Worm (Caenorhabditis elegans) whole organism, young adult: ENCODE results near the gene F38B7.10.
A peak's percentile ranks its signal among the peaks of the same experiment; 100 is the strongest.

ENCODE experiments used
- B0035.1 ChIP-seq: sonication (generic microtip); optimal IDR thresholded peaks from 2 replicates; lab custom pipeline; 2016; ENCODE audit warnings: missing genetic modification characterization, mild to moderate bottlenecking, missing compliant biosample characterization, missing genotype, missing genetic modification reagents
- D2030.7 ChIP-seq: fragments of 200-800 bp; sonication (Bioruptor generic); IDR thresholded peaks from 2 replicates; pipeline ENCODE4 v1.3.6; 2022; ENCODE audit warnings: missing genetic modification reagents, missing genetic modification characterization, missing compliant biosample characterization
- F10E7.11 ChIP-seq: sonication (generic microtip); optimal IDR thresholded peaks from 2 replicates; lab custom pipeline; 2017; ENCODE audit warnings: mild to moderate bottlenecking, missing genetic modification characterization, moderate library complexity, missing compliant biosample characterization
- F22D6.2 ChIP-seq: sonication (generic microtip); optimal IDR thresholded peaks from 2 replicates; lab custom pipeline; 2016; ENCODE audit warnings: mild to moderate bottlenecking, missing genetic modification characterization, missing compliant biosample characterization
- F33H1.4 ChIP-seq: fragments of 200-800 bp; sonication (Bioruptor generic); IDR thresholded peaks from 2 replicates; pipeline ENCODE4 v1.3.6; 2022; ENCODE audit warnings: missing genetic modification reagents, missing genetic modification characterization, missing compliant biosample characterization
- F49E8.2 ChIP-seq: sonication (generic microtip); optimal IDR thresholded peaks from 3 replicates; lab custom pipeline; 2017; ENCODE audit warnings: missing genetic modification characterization, mild to moderate bottlenecking, missing compliant biosample characterization, antibody characterized with exemption, moderate library complexity; ENCODE audit not compliant: insufficient read depth
- F57C9.4 ChIP-seq: sonication (generic microtip); optimal IDR thresholded peaks from 2 replicates; lab custom pipeline; 2017; ENCODE audit warnings: mild to moderate bottlenecking, missing genetic modification characterization, missing compliant biosample characterization
- K12H6.12 ChIP-seq: fragments of 200-800 bp; sonication (Bioruptor generic); optimal IDR thresholded peaks from 2 replicates; lab custom pipeline; 2018; ENCODE audit warnings: mild to moderate bottlenecking, missing genetic modification characterization, missing compliant biosample characterization
- T26A5.8 ChIP-seq: sonication (generic microtip); optimal IDR thresholded peaks from 2 replicates; lab custom pipeline; 2016; ENCODE audit warnings: missing genetic modification characterization, missing compliant biosample characterization
- Y56A3A.18 ChIP-seq: fragments of 200-800 bp; sonication (Bioruptor generic); IDR thresholded peaks from 2 replicates; pipeline ENCODE4 v1.3.6; 2022; ENCODE audit warnings: missing genetic modification reagents, missing genetic modification characterization, missing compliant biosample characterization
- aptf-2 ChIP-seq: fragments of 200-800 bp; sonication (Bioruptor generic); conservative IDR thresholded peaks from 2 replicates; pipeline ENCODE4 v1.3.6; 2022; ENCODE audit warnings: missing genetic modification reagents, missing genetic modification characterization, missing compliant biosample characterization
- atf-7 ChIP-seq: sonication (generic microtip); optimal IDR thresholded peaks from 2 replicates; lab custom pipeline; 2017; ENCODE audit warnings: mild to moderate bottlenecking, missing genetic modification characterization, missing compliant biosample characterization
- ccch-3 ChIP-seq: fragments of 200-800 bp; sonication (Bioruptor generic); optimal IDR thresholded peaks from 2 replicates; lab custom pipeline; 2018; ENCODE audit warnings: mild to moderate bottlenecking, missing genetic modification characterization, missing compliant biosample characterization
- dox-1 ChIP-seq: fragments of 200-800 bp; sonication (Bioruptor generic); IDR thresholded peaks from 2 replicates; pipeline ENCODE4 v1.3.6; 2022; ENCODE audit warnings: missing genetic modification reagents, missing genetic modification characterization, missing compliant biosample characterization
- dpl-1 ChIP-seq: fragments of 150-350 bp; optimal IDR thresholded peaks from 2 replicates; lab custom pipeline; 2014; ENCODE audit warnings: missing biosample characterization, missing genetic modification reagents, missing genetic modification characterization
- gei-17 ChIP-seq: fragments of 200-800 bp; sonication (Bioruptor generic); optimal IDR thresholded peaks from 2 replicates; lab custom pipeline; 2018; ENCODE audit warnings: mild to moderate bottlenecking, missing genetic modification characterization, missing compliant biosample characterization
- him-1 ChIP-seq: sonication (generic microtip); optimal IDR thresholded peaks from 2 replicates; lab custom pipeline; 2016; ENCODE audit warnings: missing genotype, missing genetic modification reagents, missing genetic modification characterization, missing compliant biosample characterization
- hlh-12 ChIP-seq: sonication (generic microtip); optimal IDR thresholded peaks from 2 replicates; lab custom pipeline; 2016; ENCODE audit warnings: missing genetic modification characterization, missing compliant biosample characterization
- hmg-1.2 ChIP-seq: fragments of 200-800 bp; sonication (Bioruptor generic); IDR thresholded peaks from 2 replicates; pipeline ENCODE4 v1.3.6; 2022; ENCODE audit warnings: missing genetic modification reagents, missing genetic modification characterization, missing compliant biosample characterization
- hmg-20 ChIP-seq: fragments of 200-800 bp; sonication (Bioruptor generic); IDR thresholded peaks from 2 replicates; pipeline ENCODE4 v1.3.6; 2022; ENCODE audit warnings: missing genetic modification reagents, missing genetic modification characterization, missing compliant biosample characterization
- hsf-1 ChIP-seq: fragments of 200-800 bp; sonication (Bioruptor generic); IDR thresholded peaks from 2 replicates; pipeline ENCODE4 v1.3.6; 2022; ENCODE audit warnings: missing genetic modification reagents, missing genetic modification characterization, missing compliant biosample characterization
- lin-26 ChIP-seq: fragments of 200-800 bp; sonication (Bioruptor generic); IDR thresholded peaks from 2 replicates; pipeline ENCODE4 v1.3.6; 2022; ENCODE audit warnings: missing genetic modification reagents, missing genetic modification characterization, missing compliant biosample characterization
- lsl-1 ChIP-seq: fragments of 200-800 bp; sonication (Bioruptor generic); optimal IDR thresholded peaks from 2 replicates; lab custom pipeline; 2018; ENCODE audit warnings: mild to moderate bottlenecking, missing genetic modification characterization, moderate library complexity, missing compliant biosample characterization
- lsy-27 ChIP-seq: sonication (generic microtip); optimal IDR thresholded peaks from 2 replicates; lab custom pipeline; 2017; ENCODE audit warnings: missing genetic modification characterization, mild to moderate bottlenecking, missing compliant biosample characterization, antibody characterized with exemption, missing genotype, borderline replicate concordance; ENCODE audit not compliant: insufficient read depth
- madf-6 ChIP-seq: fragments of 200-800 bp; sonication (Bioruptor generic); IDR thresholded peaks from 2 replicates; pipeline ENCODE4 v1.3.6; 2022; ENCODE audit warnings: missing genetic modification reagents, missing genetic modification characterization, missing compliant biosample characterization
- mes-4 ChIP-seq: sonication (generic microtip); optimal IDR thresholded peaks from 2 replicates; lab custom pipeline; 2016; ENCODE audit warnings: missing genotype, missing genetic modification characterization, missing compliant biosample characterization
- nfya-2 ChIP-seq: fragments of 200-800 bp; sonication (Bioruptor generic); IDR thresholded peaks from 2 replicates; pipeline ENCODE4 v1.3.6; 2022; ENCODE audit warnings: missing genetic modification reagents, missing genetic modification characterization, missing compliant biosample characterization
- nhr-179 ChIP-seq: sonication (generic microtip); optimal IDR thresholded peaks from 2 replicates; lab custom pipeline; 2016; ENCODE audit warnings: mild to moderate bottlenecking, missing genetic modification characterization, missing compliant biosample characterization
- rec-8 ChIP-seq, 2 experiments: sonication (generic microtip); optimal IDR thresholded peaks; 2 replicates each; lab custom pipeline; 2016; ENCODE audit warnings: mild to moderate bottlenecking in 2 of 2, missing genetic modification characterization in 2 of 2, missing genetic modification reagents in 2 of 2, missing genotype in 2 of 2, missing biosample characterization in 1 of 2, missing compliant biosample characterization in 1 of 2, moderate library complexity in 1 of 2
- rpc-1 ChIP-seq, 2 experiments: fragments of 150-350 bp in 1 of 2; sonication (generic microtip) in 1 of 2; optimal IDR thresholded peaks; 2 replicates each; lab custom pipeline; 2014 to 2018; ENCODE audit warnings: missing biosample characterization in 1 of 2, missing genetic modification characterization in 1 of 2, missing genetic modification reagents in 1 of 2, missing genotype in 1 of 2
- snpc-3.4 ChIP-seq: sonication (generic microtip); optimal IDR thresholded peaks from 2 replicates; lab custom pipeline; 2017; ENCODE audit warnings: missing genetic modification characterization, mild to moderate bottlenecking, missing compliant biosample characterization, antibody characterized with exemption, moderate library complexity, missing genotype, missing genetic modification reagents
- snpc-4 ChIP-seq, 5 experiments: fragments of 150-350 bp in 1 of 5; sonication (generic microtip) in 4 of 5; optimal IDR thresholded peaks; 2 replicates each; lab custom pipeline; 2014 to 2018; ENCODE audit warnings: missing genetic modification characterization in 5 of 5, missing biosample characterization in 3 of 5, antibody characterized with exemption in 2 of 5, mild to moderate bottlenecking in 2 of 5, missing compliant biosample characterization in 2 of 5, missing genotype in 2 of 5, moderate library complexity in 2 of 5, missing genetic modification reagents in 1 of 5
- unc-130 ChIP-seq: sonication (generic microtip); optimal IDR thresholded peaks from 2 replicates; lab custom pipeline; 2016; ENCODE audit warnings: missing genetic modification reagents, missing genetic modification characterization, missing compliant biosample characterization
- unc-62 ChIP-seq: fragments of 150-350 bp; optimal IDR thresholded peaks from 2 replicates; lab custom pipeline; 2014; ENCODE audit warnings: missing biosample characterization, missing genetic modification reagents, missing genetic modification characterization
- zfh-2 ChIP-seq: fragments of 200-800 bp; sonication (Bioruptor generic); conservative IDR thresholded peaks from 2 replicates; pipeline ENCODE4 v1.3.6; 2022; ENCODE audit warnings: missing genetic modification reagents, missing genetic modification characterization, missing compliant biosample characterization
- ztf-25 ChIP-seq: fragments of 200-800 bp; sonication (Bioruptor generic); IDR thresholded peaks from 2 replicates; pipeline ENCODE4 v1.3.6; 2022; ENCODE audit warnings: missing genetic modification reagents, missing genetic modification characterization, missing compliant biosample characterization
- ztf-26 ChIP-seq: sonication (generic microtip); optimal IDR thresholded peaks from 2 replicates; lab custom pipeline; 2017; ENCODE audit warnings: missing genetic modification characterization, missing compliant biosample characterization

F38B7.10 gene

DNA sequence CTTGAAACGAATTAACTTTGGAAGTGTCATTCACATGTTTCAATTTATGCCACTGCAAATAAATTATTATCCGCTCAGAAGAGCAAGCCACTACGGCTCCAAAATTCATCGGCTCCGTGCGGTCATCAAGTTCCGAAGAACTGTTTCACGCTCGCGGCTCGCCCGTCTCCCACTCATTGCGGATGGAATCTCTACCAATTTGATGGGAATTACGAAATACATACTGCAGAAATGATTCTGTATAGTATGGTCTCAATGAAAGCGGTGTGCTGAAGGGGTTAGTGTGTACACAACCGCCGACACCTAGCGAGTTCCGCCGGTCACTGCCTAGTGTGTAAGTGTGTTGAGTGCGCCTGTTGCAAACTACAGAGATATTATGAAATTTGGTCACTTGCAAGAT lies 39.8 kb downstream of the F38B7.10 start (continued):
- no peak for TF ChIP-seq nhr-179 (tag; lab: Kevin White, UChicago)
- no peak for TF ChIP-seq hlh-12 (tag; lab: Kevin White, UChicago)
- peak; percentile 81 for TF ChIP-seq hmg-1.2
- no peak for TF ChIP-seq zfh-2 (GFP tag; lab: Robert Waterston, UW)
- TF ChIP-seq madf-6 = peak; percentile 70; the same call in 1 of the 2 replicates
- TF ChIP-seq dox-1 (GFP tag; lab: Robert Waterston, UW) = no peak
- TF ChIP-seq F22D6.2 (tag; lab: Kevin White, UChicago) = no peak
- TF ChIP-seq hmg-20 (GFP tag; lab: Robert Waterston, UW) = peak; percentile 43; the same call in 1 of the 2 replicates
- no peak for TF ChIP-seq rpc-1 (optimal IDR thresholded peaks at IDR 0.05; lab: Kevin White, UChicago)
- TF ChIP-seq rpc-1 (tag; optimal IDR thresholded peaks at IDR 0.05; lab: Kevin White, UChicago) = peak; percentile 11
- TF ChIP-seq lsl-1 (GFP tag; lab: Kevin White, UChicago) = peak; percentile 55
- TF ChIP-seq gei-17 = no peak
- TF ChIP-seq F57C9.4 (tag; lab: Kevin White, UChicago) = no peak
- TF ChIP-seq T26A5.8 (tag; lab: Kevin White, UChicago) = no peak
- peak; percentile 84 for TF ChIP-seq snpc-3.4 (tag; lab: Kevin White, UChicago)
- no peak for TF ChIP-seq K12H6.12
- no peak for TF ChIP-seq B0035.1 (tag; lab: Kevin White, UChicago)
- TF ChIP-seq dpl-1 (GFP tag; lab: Kevin White, UChicago) = no peak
- no peak for TF ChIP-seq unc-62 (GFP tag; lab: Kevin White, UChicago)
- TF ChIP-seq mes-4 (tag; lab: Kevin White, UChicago) = no peak
- peak; percentile 77 for TF ChIP-seq D2030.7 (GFP tag; lab: Robert Waterston, UW)
- peak; percentile 56 for TF ChIP-seq F49E8.2 (tag; lab: Kevin White, UChicago)
- peak; percentile 99 for TF ChIP-seq lin-26 (GFP tag; lab: Robert Waterston, UW)
- TF ChIP-seq F33H1.4 (GFP tag; lab: Robert Waterston, UW) = no peak
- peak in 1 of 2 experiments; percentile 22 for TF ChIP-seq rec-8 (tag; optimal IDR thresholded peaks at IDR 0.05; lab: Kevin White, UChicago)
- peak; percentile 91 for TF ChIP-seq snpc-4 (GFP tag; optimal IDR thresholded peaks at IDR 0.05; lab: Kevin White, UChicago)
- TF ChIP-seq snpc-4 (tag; optimal IDR thresholded peaks at IDR 0.05; lab: Kevin White, UChicago) = peak; percentile 90 to 97 (median 93)
- no peak for TF ChIP-seq lsy-27 (tag; lab: Kevin White, UChicago)

DNA sequence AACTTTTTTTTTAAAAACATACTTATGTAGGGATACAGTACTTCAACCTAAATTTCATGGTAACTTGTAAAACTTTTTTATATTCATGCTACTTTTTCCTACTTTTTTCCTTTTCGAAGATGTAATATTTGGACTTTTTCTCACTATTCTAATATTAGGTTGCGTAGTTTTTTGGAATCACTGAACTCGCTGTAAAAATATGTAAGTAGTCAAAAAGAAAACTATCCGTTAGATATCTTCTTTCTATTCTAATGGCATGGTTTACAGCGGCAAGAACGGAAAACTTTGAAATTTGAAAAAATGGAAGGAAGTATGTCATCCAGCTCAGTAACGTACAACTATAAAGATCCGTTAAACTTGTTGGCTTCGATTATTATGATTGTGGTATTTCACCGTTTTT lies 44.1 kb downstream of the F38B7.10 start, which contains the start of gene srx-82:
srx-82 (plus strand) TSS at position 301 of the 400 bp plus-strand sequence.
- TF ChIP-seq him-1 (tag; lab: Kevin White, UChicago) (no peak), F49E8.2 (tag; lab: Kevin White, UChicago) (no peak), ztf-26 (tag; lab: Kevin White, UChicago) (no peak), lsl-1 (GFP tag; lab: Kevin White, UChicago) (no peak), hsf-1 (no peak), ccch-3 (GFP tag; lab: Kevin White, UChicago) (no peak), K12H6.12 (no peak), F10E7.11 (no peak), atf-7 (no peak), Y56A3A.18 (no peak), nfya-2 (GFP tag; lab: Robert Waterston, UW) (no peak), ztf-25 (no peak), unc-130 (GFP tag; lab: Kevin White, UChicago) (no peak), aptf-2 (GFP tag; lab: Robert Waterston, UW) (no peak), gei-17 (no peak)
